Worm (Caenorhabditis elegans): ENCODE data around the gene grl-14.
A peak's percentile ranks its signal among the peaks of the same experiment; 100 is the strongest.

grl-14 gene

ce11 chrV:20820033-20820432, 5.3 kb upstream of the grl-14 start, which contains the start of gene T03D8.6:
Gene T03D8.6 (minus strand): TSS chrV:20820330.
- TF ChIP-seq ama-1 (optimal IDR thresholded peaks at IDR 0.05) (no peak), hnd-1 (tag; optimal IDR thresholded peaks at IDR 0.05) (no peak), F13C5.2 (tag; optimal IDR thresholded peaks at IDR 0.05) (no peak), ets-7 (tag; optimal IDR thresholded peaks at IDR 0.05) (no peak), hmbx-1 (tag; optimal IDR thresholded peaks at IDR 0.05) (no peak), tra-4 (tag; optimal IDR thresholded peaks at IDR 0.05) (no peak), scrt-1 (GFP tag; IDR thresholded peaks at IDR 0.05) (no peak), aly-1 (tag; optimal IDR thresholded peaks at IDR 0.05) (no peak), sea-1 (GFP tag; conservative IDR thresholded peaks at IDR 0.05) (no peak), hmg-4 (GFP tag; optimal IDR thresholded peaks at IDR 0.05) (no peak), tbx-37 (GFP tag; conservative IDR thresholded peaks at IDR 0.05) (no peak), flt-1 (GFP tag; IDR thresholded peaks at IDR 0.05) (no peak)

- TF ChIP-seq flt-1 (GFP tag; IDR thresholded peaks at IDR 0.05) (no peak), tbx-11 (GFP tag; IDR thresholded peaks at IDR 0.05) (no peak), hnd-1 (tag; optimal IDR thresholded peaks at IDR 0.05) (no peak), tbx-37 (GFP tag; conservative IDR thresholded peaks at IDR 0.05) (no peak), hmbx-1 (tag; optimal IDR thresholded peaks at IDR 0.05) (no peak), aly-1 (tag; optimal IDR thresholded peaks at IDR 0.05) (no peak), ceh-13 (GFP tag; optimal IDR thresholded peaks at IDR 0.05) (no peak), F13C5.2 (tag; optimal IDR thresholded peaks at IDR 0.05) (no peak)
These were observed 1.3 kb downstream of the grl-14 start for ce11 chrV:20826618-20827017.

- TF ChIP-seq tbx-37 (GFP tag; conservative IDR thresholded peaks at IDR 0.05) (no peak), scrt-1 (GFP tag; IDR thresholded peaks at IDR 0.05) (no peak), F13C5.2 (tag; optimal IDR thresholded peaks at IDR 0.05) (no peak), hmbx-1 (tag; optimal IDR thresholded peaks at IDR 0.05) (no peak), tbx-11 (GFP tag; IDR thresholded peaks at IDR 0.05) (no peak), B0310.2 (tag; optimal IDR thresholded peaks at IDR 0.05) (no peak), ceh-13 (GFP tag; optimal IDR thresholded peaks at IDR 0.05) (no peak), ets-7 (tag; optimal IDR thresholded peaks at IDR 0.05) (no peak), aly-1 (tag; optimal IDR thresholded peaks at IDR 0.05) (no peak), tra-4 (tag; optimal IDR thresholded peaks at IDR 0.05) (no peak), hnd-1 (tag; optimal IDR thresholded peaks at IDR 0.05) (no peak), ceh-36 (tag; optimal IDR thresholded peaks at IDR 0.05) (no peak), pes-1 (GFP tag; IDR thresholded peaks at IDR 0.05) (no peak)
These were observed 3.5 kb downstream of the grl-14 start, which contains the start of gene sbt-1 for ce11 chrV:20828820-20829219. Gene sbt-1 (minus strand): TSS chrV:20828881.

- no peak for TF ChIP-seq ceh-13 (GFP tag; optimal IDR thresholded peaks at IDR 0.05)
- TF ChIP-seq B0310.2 (tag; optimal IDR thresholded peaks at IDR 0.05) = no peak
These were observed 4.2 kb downstream of the grl-14 start, which contains the start of gene num-1 for ce11 chrV:20829511-20829910. Gene num-1 (plus strand): TSS chrV:20829811.

ce11 chrV:20830409-20830808, 5.0 kb downstream of the grl-14 start:
- no peak for TF ChIP-seq ets-7 (tag; optimal IDR thresholded peaks at IDR 0.05)
- TF ChIP-seq ceh-36 (tag; optimal IDR thresholded peaks at IDR 0.05) = no peak
- TF ChIP-seq pes-1 (GFP tag; IDR thresholded peaks at IDR 0.05) = no peak
- no peak for TF ChIP-seq tbx-11 (GFP tag; IDR thresholded peaks at IDR 0.05)
- TF ChIP-seq hmbx-1 (tag; optimal IDR thresholded peaks at IDR 0.05) = no peak
- TF ChIP-seq F13C5.2 (tag; optimal IDR thresholded peaks at IDR 0.05) = no peak

- no peak for TF ChIP-seq scrt-1 (GFP tag; IDR thresholded peaks at IDR 0.05)
- no peak for TF ChIP-seq F13C5.2 (tag; optimal IDR thresholded peaks at IDR 0.05)
- TF ChIP-seq hmg-4 (GFP tag; optimal IDR thresholded peaks at IDR 0.05) = no peak
- no peak for TF ChIP-seq flt-1 (GFP tag; IDR thresholded peaks at IDR 0.05)
- no peak for TF ChIP-seq ets-7 (tag; optimal IDR thresholded peaks at IDR 0.05)
- no peak for TF ChIP-seq tra-4 (tag; optimal IDR thresholded peaks at IDR 0.05)
- TF ChIP-seq aly-1 (tag; optimal IDR thresholded peaks at IDR 0.05) = no peak
- TF ChIP-seq sea-1 (GFP tag; conservative IDR thresholded peaks at IDR 0.05) = no peak
- no peak for TF ChIP-seq pes-1 (GFP tag; IDR thresholded peaks at IDR 0.05)
These were observed 6.5 kb downstream of the grl-14 start for ce11 chrV:20831867-20832266.

- TF ChIP-seq ceh-36 (tag; optimal IDR thresholded peaks at IDR 0.05) (no peak), aly-1 (tag; optimal IDR thresholded peaks at IDR 0.05) (no peak), ceh-13 (GFP tag; optimal IDR thresholded peaks at IDR 0.05) (peak; percentile 24), hmbx-1 (tag; optimal IDR thresholded peaks at IDR 0.05) (no peak), tbx-11 (GFP tag; IDR thresholded peaks at IDR 0.05) (no peak), flt-1 (GFP tag; IDR thresholded peaks at IDR 0.05) (no peak), hnd-1 (tag; optimal IDR thresholded peaks at IDR 0.05) (no peak), tbx-37 (GFP tag; conservative IDR thresholded peaks at IDR 0.05) (0 out of 2 replicates have a peak, but pooled peaks have one; percentile 6), sea-1 (GFP tag; conservative IDR thresholded peaks at IDR 0.05) (no peak), pes-1 (GFP tag; IDR thresholded peaks at IDR 0.05) (0 out of 2 replicates have a peak, but pooled peaks have one; percentile 52)
These were observed 7.2 kb downstream of the grl-14 start for ce11 chrV:20832554-20832963.

- TF ChIP-seq pes-1 (GFP tag; IDR thresholded peaks at IDR 0.05) = 0 out of 2 replicates have a peak, but pooled peaks have one; percentile 3
- no peak for TF ChIP-seq tbx-37 (GFP tag; conservative IDR thresholded peaks at IDR 0.05)
These were observed 12.4 kb downstream of the grl-14 start, which contains the start of gene mrps-12 for ce11 chrV:20837765-20838164. Gene mrps-12 (plus strand): TSS chrV:20838080.

ce11 chrV:20838565-20838964, 13.2 kb downstream of the grl-14 start, which contains the start of gene exos-7:
Gene exos-7 (plus strand): TSS chrV:20838865.
- no peak for TF ChIP-seq hmbx-1 (tag; optimal IDR thresholded peaks at IDR 0.05)
- TF ChIP-seq tbx-11 (GFP tag; IDR thresholded peaks at IDR 0.05) = no peak

Data from whole organism, early embryonic.